Fruit fly (Drosophila melanogaster): ENCODE data around the gene Mulk.

The Mulk gene

DNA sequence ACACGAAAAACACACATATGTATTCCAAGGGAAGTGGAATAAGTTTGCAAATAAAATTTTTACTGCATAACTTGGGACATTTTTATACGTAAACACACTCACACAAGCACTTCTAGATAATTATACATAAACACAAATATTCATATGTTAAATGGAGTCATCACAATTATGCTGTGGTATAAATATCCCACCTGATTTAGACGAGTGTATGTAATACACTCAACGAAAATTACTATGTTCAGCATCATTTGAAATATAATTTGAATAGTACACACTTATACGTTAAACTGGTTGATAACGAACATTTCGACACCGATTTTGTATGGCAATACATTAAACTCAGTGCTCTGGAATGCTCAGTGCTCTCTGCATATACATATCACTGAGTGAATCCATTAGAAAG is 38.8 kb upstream of the Mulk start (continued):
- no peak for TF ChIP-seq gsb-n (tag; optimal IDR thresholded peaks at IDR 0.05)
- peak; percentile 40 for TF ChIP-seq shn (GFP tag; optimal IDR thresholded peaks at IDR 0.05)
- peak; percentile 7 for TF ChIP-seq pnt (GFP tag; optimal IDR thresholded peaks at IDR 0.05)
- peak; percentile 57 for TF ChIP-seq lbe (GFP tag; optimal IDR thresholded peaks at IDR 0.05)
- no peak for TF ChIP-seq CG1832 (GFP tag; optimal IDR thresholded peaks at IDR 0.05)
- TF ChIP-seq BEAF-32 (GFP tag; optimal IDR thresholded peaks at IDR 0.05): no peak
- TF ChIP-seq CG10462 (GFP tag; optimal IDR thresholded peaks at IDR 0.05): no peak
- TF ChIP-seq CG30403 (GFP tag; optimal IDR thresholded peaks at IDR 0.05): no peak
- no peak for TF ChIP-seq GATAe (GFP tag; conservative IDR thresholded peaks at IDR 0.05)
- no peak for TF ChIP-seq CG7987 (GFP tag; optimal IDR thresholded peaks at IDR 0.05)
- TF ChIP-seq trh (GFP tag; optimal IDR thresholded peaks at IDR 0.05): no peak
- TF ChIP-seq Meics (GFP tag; optimal IDR thresholded peaks at IDR 0.05): peak; percentile 44
- TF ChIP-seq Side (GFP tag; optimal IDR thresholded peaks at IDR 0.05): no peak
- TF ChIP-seq CG17385 (GFP tag; optimal IDR thresholded peaks at IDR 0.05): peak; percentile 19
- no peak for TF ChIP-seq knrl (GFP tag; IDR thresholded peaks at IDR 0.05; ENCODE audit: partially characterized antibody)
- TF ChIP-seq nmo (GFP tag; optimal IDR thresholded peaks at IDR 0.05): no peak
- no peak for TF ChIP-seq Optix (GFP tag; IDR thresholded peaks at IDR 0.05)
- TF ChIP-seq CG11456 (GFP tag; IDR thresholded peaks at IDR 0.05): no peak
- peak; percentile 44 for TF ChIP-seq Drgx (GFP tag; IDR thresholded peaks at IDR 0.05)
- TF ChIP-seq CG4730 (GFP tag; IDR thresholded peaks at IDR 0.05): no peak
- no peak for TF ChIP-seq CG17186 (GFP tag; optimal IDR thresholded peaks at IDR 0.05)
- TF ChIP-seq Ets97D (GFP tag; optimal IDR thresholded peaks at IDR 0.05): no peak
- TF ChIP-seq CG14667 (GFP tag; IDR thresholded peaks at IDR 0.05): no peak
- TF ChIP-seq CG2875 (GFP tag; optimal IDR thresholded peaks at IDR 0.05): peak; percentile 17
- TF ChIP-seq lmd (GFP tag; IDR thresholded peaks at IDR 0.05): no peak
- peak; percentile 34 for TF ChIP-seq CG17359 (tag; optimal IDR thresholded peaks at IDR 0.05)
- peak; percentile 42 for TF ChIP-seq CG2120 (GFP tag; optimal IDR thresholded peaks at IDR 0.05)
- no peak for TF ChIP-seq Ets65A (GFP tag)
- no peak for TF ChIP-seq CG12155 (GFP tag; optimal IDR thresholded peaks at IDR 0.05)
- peak; percentile 82 for TF ChIP-seq sens (GFP tag)
- TF ChIP-seq ab (GFP tag; optimal IDR thresholded peaks at IDR 0.05): no peak
- TF ChIP-seq BtbVII (GFP tag; optimal IDR thresholded peaks at IDR 0.05): peak; percentile 58
- TF ChIP-seq CG34376 (GFP tag; optimal IDR thresholded peaks at IDR 0.05): no peak
- TF ChIP-seq her (GFP tag; optimal IDR thresholded peaks at IDR 0.05): peak; percentile 14
- peak; percentile 60 for TF ChIP-seq nerfin-1 (tag; optimal IDR thresholded peaks at IDR 0.05)
- no peak for TF ChIP-seq H15 (GFP tag; IDR thresholded peaks at IDR 0.05)
- TF ChIP-seq crol (GFP tag; IDR thresholded peaks at IDR 0.05): no peak
- TF ChIP-seq CG18262 (tag; optimal IDR thresholded peaks at IDR 0.05): peak; percentile 11
- TF ChIP-seq Six4 (GFP tag; optimal IDR thresholded peaks at IDR 0.05): no peak
- TF ChIP-seq CHES-1-like (GFP tag; optimal IDR thresholded peaks at IDR 0.05): peak; percentile 19
- peak; percentile 14 for TF ChIP-seq dmrt11E (tag; optimal IDR thresholded peaks at IDR 0.05)
- TF ChIP-seq unpg (GFP tag; optimal IDR thresholded peaks at IDR 0.05): peak; percentile 22
- TF ChIP-seq CG2712 (tag; optimal IDR thresholded peaks at IDR 0.05): peak; percentile 6
- TF ChIP-seq grau (tag; optimal IDR thresholded peaks at IDR 0.05): peak; percentile 31
- no peak for TF ChIP-seq danr (GFP tag; IDR thresholded peaks at IDR 0.05)
- peak; percentile 62; the same call in 1 of the 2 replicates for TF ChIP-seq Rfx (GFP tag; IDR thresholded peaks at IDR 0.05)
- TF ChIP-seq CG3995 (GFP tag; optimal IDR thresholded peaks at IDR 0.05): no peak
- no peak for TF ChIP-seq fd102C (GFP tag; optimal IDR thresholded peaks at IDR 0.05)
- 0 out of 3 replicates have a peak, but pooled peaks have one; percentile 25 for TF ChIP-seq so (GFP tag; IDR thresholded peaks at IDR 0.05)
- TF ChIP-seq CG15269 (tag; optimal IDR thresholded peaks at IDR 0.05): peak; percentile 9
- peak; percentile 84 for TF ChIP-seq sd (tag; optimal IDR thresholded peaks at IDR 0.05)
- no peak for TF ChIP-seq CG9215 (GFP tag; IDR thresholded peaks at IDR 0.05)

Data from whole organism, embryonic.